Worm (Caenorhabditis elegans): ENCODE results near the gene fbxa-84.

fbxa-84 gene

DNA sequence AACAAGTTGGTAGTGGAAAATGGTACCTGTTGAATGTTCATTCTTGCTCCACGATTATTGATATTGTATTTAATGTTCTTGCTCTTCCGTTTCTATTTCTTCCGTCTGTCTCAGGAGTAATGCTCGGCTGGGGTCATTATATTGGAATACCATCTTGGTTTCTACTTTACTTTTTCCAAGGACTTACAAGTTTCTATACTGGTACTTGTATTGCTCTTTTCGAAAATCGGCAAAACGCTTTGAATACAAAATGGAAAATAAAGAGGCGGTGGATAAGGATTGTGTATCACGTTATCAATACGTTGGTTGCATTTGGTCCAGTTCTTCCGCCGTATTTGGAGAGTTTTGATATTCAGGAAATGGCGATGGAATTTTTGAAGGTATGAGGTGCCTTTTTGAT lies 30.2 kb upstream of the fbxa-84 start:
- TF ChIP-seq nhr-76 (tag; optimal IDR thresholded peaks at IDR 0.05) (no peak), ham-2 (GFP tag; optimal IDR thresholded peaks at IDR 0.05) (no peak), nhr-12 (tag; optimal IDR thresholded peaks at IDR 0.05) (no peak), tbx-8 (GFP tag; optimal IDR thresholded peaks at IDR 0.05) (no peak)

ce11 chrV:15153277-15153676 lies 29.0 kb upstream of the fbxa-84 start, which contains the start of gene srh-55:
Gene srh-55 (plus strand): TSS chrV:15153577.
- TF ChIP-seq M03D4.4 (tag; optimal IDR thresholded peaks at IDR 0.05) (no peak), nhr-237 (tag; optimal IDR thresholded peaks at IDR 0.05) (no peak), pha-4 (tag; optimal IDR thresholded peaks at IDR 0.05) (no peak), unc-62 (GFP tag; optimal IDR thresholded peaks at IDR 0.05) (no peak), nhr-76 (tag; optimal IDR thresholded peaks at IDR 0.05) (no peak), drap-1 (GFP tag; optimal IDR thresholded peaks at IDR 0.05) (no peak), nhr-28 (tag; optimal IDR thresholded peaks at IDR 0.05) (no peak), ces-1 (GFP tag; optimal IDR thresholded peaks at IDR 0.05) (no peak), bed-3 (GFP tag; optimal IDR thresholded peaks at IDR 0.05) (no peak), elt-1 (tag; optimal IDR thresholded peaks at IDR 0.05; ENCODE audit: borderline replicate concordance, insufficient read depth) (no peak), unc-39 (tag; optimal IDR thresholded peaks at IDR 0.05) (no peak), ham-2 (GFP tag; optimal IDR thresholded peaks at IDR 0.05) (no peak)

DNA sequence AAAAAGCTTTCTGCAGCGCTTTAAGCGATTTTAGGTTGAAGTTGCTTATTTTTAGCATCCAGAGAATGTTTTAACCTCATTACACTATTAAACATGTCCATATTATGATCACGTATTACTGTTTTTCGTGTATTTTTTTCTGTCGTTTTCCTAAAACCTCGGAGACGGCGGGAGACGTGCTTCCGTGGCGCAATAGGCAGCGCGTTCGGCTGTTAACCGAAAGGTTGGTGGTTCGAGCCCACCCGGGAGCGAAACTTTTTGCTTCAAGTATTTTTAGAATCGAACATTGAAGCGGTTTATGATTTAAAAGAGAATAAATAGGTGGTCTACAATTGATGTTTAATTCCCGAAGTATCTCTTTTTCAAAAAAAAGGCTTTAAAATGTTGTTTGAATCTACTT lies 25.7 kb upstream of the fbxa-84 start:
- no peak for TF ChIP-seq tbx-8 (GFP tag; optimal IDR thresholded peaks at IDR 0.05)
- no peak for TF ChIP-seq nhr-2 (tag; optimal IDR thresholded peaks at IDR 0.05)
- TF ChIP-seq unc-120 (tag; optimal IDR thresholded peaks at IDR 0.05; ENCODE audit: poor library complexity, severe bottlenecking): no peak
- TF ChIP-seq ham-2 (GFP tag; optimal IDR thresholded peaks at IDR 0.05): no peak
- no peak for TF ChIP-seq unc-39 (tag; optimal IDR thresholded peaks at IDR 0.05)
- no peak for TF ChIP-seq ces-1 (GFP tag; optimal IDR thresholded peaks at IDR 0.05)
- no peak for TF ChIP-seq nhr-76 (tag; optimal IDR thresholded peaks at IDR 0.05)
- TF ChIP-seq nhr-237 (tag; optimal IDR thresholded peaks at IDR 0.05): no peak
- TF ChIP-seq mls-2 (tag; optimal IDR thresholded peaks at IDR 0.05): no peak

DNA sequence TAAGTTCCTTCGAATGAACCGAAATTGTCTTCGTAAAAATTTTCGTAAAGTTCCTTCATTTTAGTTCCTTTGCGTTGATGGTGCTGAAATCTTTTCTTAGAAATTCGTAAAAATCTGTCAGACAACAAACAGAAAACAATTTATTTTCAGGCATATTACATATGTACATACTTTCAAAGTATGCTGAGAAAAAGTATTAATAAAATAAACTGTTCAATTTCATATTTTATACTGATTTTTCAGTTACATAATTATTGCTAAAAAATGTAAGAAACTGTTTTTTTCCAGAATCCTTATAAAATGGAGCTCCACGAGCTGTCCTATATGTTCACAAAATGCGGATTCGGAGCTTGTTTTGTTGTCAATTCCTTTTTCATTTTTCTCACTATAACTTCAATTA lies 23.5 kb upstream of the fbxa-84 start, which contains the start of gene str-45:
Gene str-45 (plus strand): TSS at position 301 of the 400 bp plus-strand sequence.
- TF ChIP-seq ham-2 (GFP tag; optimal IDR thresholded peaks at IDR 0.05): no peak
- no peak for TF ChIP-seq unc-62 (GFP tag; optimal IDR thresholded peaks at IDR 0.05)
- TF ChIP-seq elt-1 (tag; optimal IDR thresholded peaks at IDR 0.05; ENCODE audit: borderline replicate concordance, insufficient read depth): no peak
- no peak for TF ChIP-seq blmp-1 (tag; optimal IDR thresholded peaks at IDR 0.05)
- TF ChIP-seq snpc-4 (tag; optimal IDR thresholded peaks at IDR 0.05): no peak
- TF ChIP-seq elt-3 (tag; optimal IDR thresholded peaks at IDR 0.05): no peak
- no peak for TF ChIP-seq M03D4.4 (tag; optimal IDR thresholded peaks at IDR 0.05)

ce11 chrV:15162697-15163096 lies 19.5 kb upstream of the fbxa-84 start, which contains the start of gene srz-11:
Gene srz-11 (plus strand): TSS chrV:15163082.
- TF ChIP-seq sem-2 (GFP tag; optimal IDR thresholded peaks at IDR 0.05): no peak
- TF ChIP-seq bed-3 (GFP tag; optimal IDR thresholded peaks at IDR 0.05): no peak
- no peak for TF ChIP-seq mab-5 (tag; optimal IDR thresholded peaks at IDR 0.05)
- no peak for TF ChIP-seq unc-39 (tag; optimal IDR thresholded peaks at IDR 0.05)
- no peak for TF ChIP-seq ham-2 (GFP tag; optimal IDR thresholded peaks at IDR 0.05)
- no peak for TF ChIP-seq mep-1 (tag; optimal IDR thresholded peaks at IDR 0.05)
- TF ChIP-seq elt-3 (tag; optimal IDR thresholded peaks at IDR 0.05): no peak
- TF ChIP-seq ceh-83 (GFP tag; optimal IDR thresholded peaks at IDR 0.05): no peak
- no peak for TF ChIP-seq flh-1 (GFP tag; optimal IDR thresholded peaks at IDR 0.05)
- no peak for TF ChIP-seq nhr-28 (tag; optimal IDR thresholded peaks at IDR 0.05)
- TF ChIP-seq ceh-39 (tag; optimal IDR thresholded peaks at IDR 0.05): no peak
- no peak for TF ChIP-seq ztf-11 (tag; optimal IDR thresholded peaks at IDR 0.05)
- no peak for TF ChIP-seq zip-8 (tag; optimal IDR thresholded peaks at IDR 0.05)
- TF ChIP-seq blmp-1 (tag; optimal IDR thresholded peaks at IDR 0.05): no peak
- TF ChIP-seq tbx-8 (GFP tag; optimal IDR thresholded peaks at IDR 0.05): no peak
- TF ChIP-seq M03D4.4 (tag; optimal IDR thresholded peaks at IDR 0.05): no peak
- no peak for TF ChIP-seq ceh-43 (GFP tag; optimal IDR thresholded peaks at IDR 0.05)

ce11 chrV:15175459-15175858 lies 6.8 kb upstream of the fbxa-84 start, which contains the start of gene clec-47:
Gene clec-47 (plus strand): TSS chrV:15175759.
- TF ChIP-seq elt-1 (tag; optimal IDR thresholded peaks at IDR 0.05; ENCODE audit: borderline replicate concordance, insufficient read depth) (no peak), ces-1 (GFP tag; optimal IDR thresholded peaks at IDR 0.05) (no peak), ceh-43 (GFP tag; optimal IDR thresholded peaks at IDR 0.05) (no peak), elt-3 (tag; optimal IDR thresholded peaks at IDR 0.05) (no peak), nhr-12 (tag; optimal IDR thresholded peaks at IDR 0.05) (no peak), nhr-2 (tag; optimal IDR thresholded peaks at IDR 0.05) (no peak), mab-5 (tag; optimal IDR thresholded peaks at IDR 0.05) (no peak), sptf-1 (tag; optimal IDR thresholded peaks at IDR 0.05) (no peak), drap-1 (GFP tag; optimal IDR thresholded peaks at IDR 0.05) (no peak), ceh-83 (GFP tag; optimal IDR thresholded peaks at IDR 0.05) (no peak), tbx-8 (GFP tag; optimal IDR thresholded peaks at IDR 0.05) (no peak), ztf-11 (tag; optimal IDR thresholded peaks at IDR 0.05) (no peak), lsy-2 (tag; optimal IDR thresholded peaks at IDR 0.05) (no peak), bed-3 (GFP tag; optimal IDR thresholded peaks at IDR 0.05) (no peak)
